Worm (Caenorhabditis elegans) whole organism, late embryonic: ENCODE measurements around the gene ZK84.5.

Source experiments
- C08G9.2 ChIP-seq: sonication (generic microtip); optimal IDR thresholded peaks from 2 replicates; lab custom pipeline; 2016; ENCODE audit warnings: mild to moderate bottlenecking, missing genetic modification characterization, moderate library complexity, missing compliant biosample characterization
- C38D4.7 ChIP-seq: fragments of 200-800 bp; sonication (Bioruptor generic); optimal IDR thresholded peaks from 2 replicates; lab custom pipeline; 2018; ENCODE audit warnings: mild to moderate bottlenecking, missing genetic modification characterization, moderate library complexity, missing compliant biosample characterization
- K02D7.2 ChIP-seq: sonication (generic microtip); optimal IDR thresholded peaks from 2 replicates; lab custom pipeline; 2017; ENCODE audit warnings: mild to moderate bottlenecking, missing genetic modification characterization, missing compliant biosample characterization
- K09A11.1 ChIP-seq: sonication (generic microtip); optimal IDR thresholded peaks from 2 replicates; lab custom pipeline; 2017; ENCODE audit warnings: antibody characterized with exemption, mild to moderate bottlenecking, missing genetic modification characterization, missing compliant biosample characterization; ENCODE audit not compliant: insufficient read depth
- ahr-1 ChIP-seq: sonication (generic microtip); optimal IDR thresholded peaks from 2 replicates; lab custom pipeline; 2016; ENCODE audit warnings: missing genetic modification characterization, missing compliant biosample characterization
- ceh-14 ChIP-seq: sonication (generic microtip); optimal IDR thresholded peaks from 2 replicates; lab custom pipeline; 2016; ENCODE audit warnings: missing genotype, missing genetic modification characterization, missing compliant biosample characterization
- ceh-18 ChIP-seq: sonication (generic microtip); optimal IDR thresholded peaks from 2 replicates; lab custom pipeline; 2016; ENCODE audit warnings: missing genetic modification characterization, missing compliant biosample characterization
- ceh-22 ChIP-seq: sonication (generic microtip); optimal IDR thresholded peaks from 2 replicates; lab custom pipeline; 2017; ENCODE audit warnings: missing biosample characterization, missing genetic modification characterization
- ceh-24 ChIP-seq: sonication (generic microtip); optimal IDR thresholded peaks from 2 replicates; lab custom pipeline; 2016; ENCODE audit warnings: mild to moderate bottlenecking, missing genetic modification characterization, missing compliant biosample characterization
- ceh-9 ChIP-seq: sonication (generic microtip); optimal IDR thresholded peaks from 2 replicates; lab custom pipeline; 2016; ENCODE audit warnings: mild to moderate bottlenecking, missing genetic modification characterization, inconsistent platforms, missing compliant biosample characterization
- dve-1 ChIP-seq: sonication (generic microtip); optimal IDR thresholded peaks from 2 replicates; lab custom pipeline; 2017; ENCODE audit warnings: antibody characterized with exemption, mild to moderate bottlenecking, missing genetic modification characterization, missing compliant biosample characterization
- eyg-1 ChIP-seq: sonication (generic microtip); optimal IDR thresholded peaks from 2 replicates; lab custom pipeline; 2016; ENCODE audit warnings: missing genotype, missing genetic modification characterization, missing compliant biosample characterization
- fax-1 ChIP-seq: sonication (generic microtip); optimal IDR thresholded peaks from 2 replicates; lab custom pipeline; 2016; ENCODE audit warnings: missing genotype, missing genetic modification characterization, missing compliant biosample characterization
- fkh-6 ChIP-seq: sonication (generic microtip); optimal IDR thresholded peaks from 2 replicates; lab custom pipeline; 2016; ENCODE audit warnings: missing genetic modification characterization, missing compliant biosample characterization
- gmeb-2 ChIP-seq: sonication (generic microtip); optimal IDR thresholded peaks from 2 replicates; lab custom pipeline; 2016; ENCODE audit warnings: missing genetic modification characterization, inconsistent platforms, missing compliant biosample characterization
- hlh-30 ChIP-seq: sonication (generic microtip); optimal IDR thresholded peaks from 2 replicates; lab custom pipeline; 2017; ENCODE audit warnings: antibody characterized with exemption, missing genetic modification characterization, missing compliant biosample characterization; ENCODE audit not compliant: insufficient read depth
- lim-6 ChIP-seq: sonication (generic microtip); optimal IDR thresholded peaks from 2 replicates; lab custom pipeline; 2016; ENCODE audit warnings: missing genetic modification characterization, missing compliant biosample characterization
- lin-11 ChIP-seq: fragments of 200-800 bp; sonication (Bioruptor generic); optimal IDR thresholded peaks from 2 replicates; lab custom pipeline; 2018; ENCODE audit warnings: mild to moderate bottlenecking, missing genetic modification characterization, missing compliant biosample characterization
- madf-2 ChIP-seq: sonication (generic microtip); optimal IDR thresholded peaks from 2 replicates; lab custom pipeline; 2017; ENCODE audit warnings: missing genetic modification characterization, missing compliant biosample characterization
- mec-3 ChIP-seq: sonication (generic microtip); optimal IDR thresholded peaks from 2 replicates; lab custom pipeline; 2016; ENCODE audit warnings: borderline replicate concordance, missing genetic modification characterization, missing compliant biosample characterization
- nfya-1 ChIP-seq: sonication (generic microtip); optimal IDR thresholded peaks from 2 replicates; lab custom pipeline; 2017; ENCODE audit warnings: missing genetic modification characterization, mild to moderate bottlenecking, missing compliant biosample characterization, antibody characterized with exemption, moderate library complexity
- nhr-232 ChIP-seq: sonication (generic microtip); optimal IDR thresholded peaks from 2 replicates; lab custom pipeline; 2016; ENCODE audit warnings: missing genetic modification characterization, missing compliant biosample characterization
- npax-4 ChIP-seq: sonication (generic microtip); optimal IDR thresholded peaks from 2 replicates; lab custom pipeline; 2016; ENCODE audit warnings: missing genetic modification characterization, missing compliant biosample characterization
- pag-3 ChIP-seq: sonication (generic microtip); optimal IDR thresholded peaks from 2 replicates; lab custom pipeline; 2016; ENCODE audit warnings: missing compliant biosample characterization, missing genetic modification characterization, borderline replicate concordance
- pat-9 ChIP-seq: fragments of 200-800 bp; sonication (Bioruptor generic); optimal IDR thresholded peaks from 2 replicates; lab custom pipeline; 2018; ENCODE audit warnings: mild to moderate bottlenecking, missing genetic modification characterization, moderate library complexity, missing compliant biosample characterization
- pax-1 ChIP-seq: fragments of 150-350 bp; optimal IDR thresholded peaks from 2 replicates; lab custom pipeline; 2014; ENCODE audit warnings: missing biosample characterization, missing genetic modification characterization
- pqm-1 ChIP-seq: sonication (generic microtip); optimal IDR thresholded peaks from 2 replicates; lab custom pipeline; 2016; ENCODE audit warnings: missing genetic modification characterization, missing compliant biosample characterization
- pros-1 ChIP-seq: fragments of 150-350 bp; optimal IDR thresholded peaks from 2 replicates; lab custom pipeline; 2014; ENCODE audit warnings: missing biosample characterization, missing genetic modification reagents, missing genetic modification characterization
- rnt-1 ChIP-seq: sonication (generic microtip); optimal IDR thresholded peaks from 2 replicates; lab custom pipeline; 2016; ENCODE audit warnings: missing genetic modification characterization, missing compliant biosample characterization
- sdc-2 ChIP-seq: sonication (generic microtip); optimal IDR thresholded peaks from 2 replicates; lab custom pipeline; 2016; ENCODE audit warnings: missing genotype, missing genetic modification characterization, missing compliant biosample characterization
- sox-2 ChIP-seq: fragments of 200-800 bp; sonication (Bioruptor generic); IDR thresholded peaks from 2 replicates; pipeline ENCODE4 v1.3.6; 2022; ENCODE audit warnings: missing genetic modification reagents, missing genetic modification characterization, missing compliant biosample characterization
- sox-4 ChIP-seq: sonication (generic microtip); optimal IDR thresholded peaks from 2 replicates; lab custom pipeline; 2017; ENCODE audit warnings: mild to moderate bottlenecking, missing genetic modification characterization, inconsistent platforms, missing compliant biosample characterization
- syd-9 ChIP-seq: sonication (generic microtip); optimal IDR thresholded peaks from 2 replicates; lab custom pipeline; 2016; ENCODE audit warnings: mild to moderate bottlenecking, missing genetic modification characterization, moderate library complexity, missing compliant biosample characterization
- tbx-2 ChIP-seq: sonication (generic microtip); optimal IDR thresholded peaks from 2 replicates; lab custom pipeline; 2016; ENCODE audit warnings: missing genetic modification characterization, missing compliant biosample characterization
- ttx-3 ChIP-seq: sonication (generic microtip); optimal IDR thresholded peaks from 2 replicates; lab custom pipeline; 2016; ENCODE audit warnings: missing genetic modification reagents, missing genetic modification characterization, missing compliant biosample characterization
- unc-3 ChIP-seq, 2 experiments: fragments of 200-800 bp in 1 of 2; sonication (Bioruptor generic) in 1 of 2; sonication (generic microtip) in 1 of 2; conservative IDR thresholded peaks in 1 of 2; optimal IDR thresholded peaks in 1 of 2; 2 replicates each; pipeline versions ENCODE4 v1.3.6 to Lab custom; 2016 to 2022; ENCODE audit warnings: missing compliant biosample characterization in 2 of 2, missing genetic modification characterization in 2 of 2, missing genetic modification reagents in 1 of 2
- unc-42 ChIP-seq: sonication (generic microtip); optimal IDR thresholded peaks from 2 replicates; lab custom pipeline; 2016; ENCODE audit warnings: missing genotype, missing genetic modification characterization, missing compliant biosample characterization
- unc-55 ChIP-seq: sonication (generic microtip); optimal IDR thresholded peaks from 2 replicates; lab custom pipeline; 2017; ENCODE audit warnings: missing biosample characterization, missing genetic modification reagents, missing genetic modification characterization
- zip-5 ChIP-seq: sonication (generic microtip); optimal IDR thresholded peaks from 2 replicates; lab custom pipeline; 2016; ENCODE audit warnings: missing genetic modification characterization, missing compliant biosample characterization

The ZK84.5 gene

ce11 chrII:5988224-5988623 lies 28.1 kb downstream of the ZK84.5 start, which contains the start of gene ins-2:
ins-2 (plus strand) TSS chrII:5988524.
- no peak for TF ChIP-seq ceh-24 (tag; lab: Kevin White, UChicago)
- no peak for TF ChIP-seq K02D7.2
- no peak for TF ChIP-seq ttx-3
- TF ChIP-seq syd-9 (tag; lab: Kevin White, UChicago) = no peak
- no peak for TF ChIP-seq C08G9.2
- TF ChIP-seq eyg-1 (tag; lab: Kevin White, UChicago) = no peak
- no peak for TF ChIP-seq pat-9 (tag; lab: Kevin White, UChicago)
- no peak for TF ChIP-seq gmeb-2 (tag; lab: Kevin White, UChicago)
- TF ChIP-seq lim-6 (tag; lab: Kevin White, UChicago) = no peak
- no peak for TF ChIP-seq hlh-30 (tag; lab: Kevin White, UChicago)
- no peak for TF ChIP-seq fax-1 (tag; lab: Kevin White, UChicago)
- no peak for TF ChIP-seq sox-4 (tag; lab: Kevin White, UChicago)
- TF ChIP-seq unc-42 = no peak
- TF ChIP-seq C38D4.7 (GFP tag; lab: Kevin White, UChicago) = no peak
- TF ChIP-seq ahr-1 (tag; lab: Kevin White, UChicago) = no peak
- TF ChIP-seq unc-55 (GFP tag; lab: Kevin White, UChicago) = no peak
- TF ChIP-seq pag-3 (tag; lab: Kevin White, UChicago) = no peak
- TF ChIP-seq ceh-9 = no peak
- TF ChIP-seq ceh-18 (tag; lab: Kevin White, UChicago) = no peak

ce11 chrII:5974878-5975277 lies 41.4 kb downstream of the ZK84.5 start, which contains the start of gene B0034.5:
B0034.5 (minus strand) TSS chrII:5974978.
- TF ChIP-seq tbx-2 = no peak
- no peak for TF ChIP-seq zip-5 (tag; lab: Kevin White, UChicago)
- TF ChIP-seq unc-3 (GFP tag; conservative IDR thresholded peaks at IDR 0.05; lab: Robert Waterston, UW) = no peak
- no peak for TF ChIP-seq unc-3 (tag; optimal IDR thresholded peaks at IDR 0.05; lab: Kevin White, UChicago)
- TF ChIP-seq fkh-6 (tag; lab: Kevin White, UChicago) = no peak
- TF ChIP-seq ttx-3 = no peak
- no peak for TF ChIP-seq lin-11 (tag; lab: Kevin White, UChicago)
- no peak for TF ChIP-seq pag-3 (tag; lab: Kevin White, UChicago)
- no peak for TF ChIP-seq eyg-1 (tag; lab: Kevin White, UChicago)
- TF ChIP-seq pros-1 (tag; lab: Kevin White, UChicago) = no peak
- TF ChIP-seq sox-2 = no peak
- no peak for TF ChIP-seq hlh-30 (tag; lab: Kevin White, UChicago)
- TF ChIP-seq ceh-14 (tag; lab: Kevin White, UChicago) = no peak

DNA sequence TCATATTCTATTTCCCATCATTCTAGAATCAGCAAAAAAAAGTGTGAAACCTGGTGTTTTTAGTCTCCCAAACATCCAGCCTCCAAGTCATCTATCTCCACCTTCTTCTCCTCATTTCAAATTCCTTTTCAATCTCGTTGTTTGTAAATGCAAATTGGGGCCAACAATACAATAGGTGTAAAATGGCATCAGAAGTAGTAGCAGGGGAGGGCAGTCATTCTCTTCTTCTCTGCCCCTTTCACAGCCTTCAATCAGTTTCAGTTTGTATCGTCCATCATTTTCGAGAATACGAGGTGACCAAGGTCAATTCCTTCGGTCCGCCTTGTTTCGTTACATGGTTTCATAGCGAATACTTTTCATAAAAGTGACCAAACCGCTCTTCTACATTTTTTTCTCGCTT lies 47.0 kb downstream of the ZK84.5 start, which contains the start of gene B0034.4:
Gene B0034.4, minus strand, starts transcription at position 229 of the 400 bp plus-strand sequence.
- TF ChIP-seq unc-55 (GFP tag; lab: Kevin White, UChicago) = no peak
- no peak for TF ChIP-seq ceh-18 (tag; lab: Kevin White, UChicago)
- TF ChIP-seq tbx-2 = no peak
- no peak for TF ChIP-seq ttx-3
- TF ChIP-seq ceh-14 (tag; lab: Kevin White, UChicago) = no peak
- no peak for TF ChIP-seq pqm-1 (tag; lab: Kevin White, UChicago)
- TF ChIP-seq madf-2 (tag; lab: Kevin White, UChicago) = no peak
- TF ChIP-seq nfya-1 (tag; lab: Kevin White, UChicago) = no peak
- no peak for TF ChIP-seq mec-3 (tag; lab: Kevin White, UChicago)
- no peak for TF ChIP-seq pax-1 (tag; lab: Kevin White, UChicago)
- TF ChIP-seq, all 69 proteins: peak for 0

DNA sequence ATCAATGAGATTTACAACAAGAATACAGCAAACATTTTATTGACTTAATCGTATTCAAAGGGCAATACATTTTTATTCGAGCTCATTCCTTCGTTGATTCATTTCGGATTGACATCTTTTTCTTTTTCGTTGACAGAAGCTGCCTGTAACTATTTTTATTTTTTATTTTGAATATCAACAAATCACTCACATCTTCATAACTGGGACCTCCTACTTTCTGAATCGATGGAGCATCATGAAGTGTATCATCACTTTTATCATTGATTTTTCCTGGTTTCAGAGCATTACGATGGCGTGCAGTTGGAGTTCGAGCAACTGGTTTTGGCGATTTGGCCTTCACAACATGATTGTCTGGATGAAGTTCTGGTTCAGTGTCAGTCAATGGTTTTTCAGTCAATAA lies 48.3 kb downstream of the ZK84.5 start, which contains the start of gene B0034.1:
Gene B0034.1, plus strand, starts transcription at position 301 of the 400 bp plus-strand sequence.
- no peak for TF ChIP-seq fax-1 (tag; lab: Kevin White, UChicago)
- no peak for TF ChIP-seq tbx-2
- no peak for TF ChIP-seq rnt-1 (tag; lab: Kevin White, UChicago)
- no peak for TF ChIP-seq fkh-6 (tag; lab: Kevin White, UChicago)
- no peak for TF ChIP-seq ceh-22 (tag; lab: Kevin White, UChicago)
- TF ChIP-seq dve-1 = no peak
- TF ChIP-seq npax-4 (tag; lab: Kevin White, UChicago) = no peak
- no peak for TF ChIP-seq sdc-2
- no peak for TF ChIP-seq K02D7.2
- TF ChIP-seq ahr-1 (tag; lab: Kevin White, UChicago) = no peak
- TF ChIP-seq nhr-232 = no peak
- no peak for TF ChIP-seq unc-3 (GFP tag; conservative IDR thresholded peaks at IDR 0.05; lab: Robert Waterston, UW)
- TF ChIP-seq unc-3 (tag; optimal IDR thresholded peaks at IDR 0.05; lab: Kevin White, UChicago) = no peak
- no peak for TF ChIP-seq madf-2 (tag; lab: Kevin White, UChicago)
- no peak for TF ChIP-seq K09A11.1 (tag; lab: Kevin White, UChicago)
- TF ChIP-seq, all 69 proteins: peak for 0
